Fruit fly (Drosophila melanogaster): ENCODE results near the gene CG42814.

The CG42814 gene

dm6 chr3R:27193079-27193478 is 36.2 kb downstream of the CG42814 start (continued):
- TF ChIP-seq CG3919 (GFP tag; optimal IDR thresholded peaks at IDR 0.05) (no peak), CG6854 (GFP tag; optimal IDR thresholded peaks at IDR 0.05) (no peak), CG11762 (GFP tag; optimal IDR thresholded peaks at IDR 0.05; ENCODE audit: insufficient read depth) (no peak), CG6792 (GFP tag; optimal IDR thresholded peaks at IDR 0.05) (no peak), Eip75B (GFP tag; optimal IDR thresholded peaks at IDR 0.05) (no peak), Met (GFP tag; optimal IDR thresholded peaks at IDR 0.05) (no peak), Lpt (GFP tag; optimal IDR thresholded peaks at IDR 0.05) (no peak)

- TF ChIP-seq dac (GFP tag; optimal IDR thresholded peaks at IDR 0.05) (no peak), achi (GFP tag; optimal IDR thresholded peaks at IDR 0.05) (no peak), CG16779 (tag; optimal IDR thresholded peaks at IDR 0.05) (no peak), net (GFP tag; optimal IDR thresholded peaks at IDR 0.05) (no peak), CG34406 (GFP tag; optimal IDR thresholded peaks at IDR 0.05) (no peak), vri (GFP tag; optimal IDR thresholded peaks at IDR 0.05) (no peak), acj6 (GFP tag; optimal IDR thresholded peaks at IDR 0.05) (no peak), CG32006 (GFP tag; optimal IDR thresholded peaks at IDR 0.05) (no peak)
These were observed 42.4 kb downstream of the CG42814 start for dm6 chr3R:27186849-27187248.

DNA sequence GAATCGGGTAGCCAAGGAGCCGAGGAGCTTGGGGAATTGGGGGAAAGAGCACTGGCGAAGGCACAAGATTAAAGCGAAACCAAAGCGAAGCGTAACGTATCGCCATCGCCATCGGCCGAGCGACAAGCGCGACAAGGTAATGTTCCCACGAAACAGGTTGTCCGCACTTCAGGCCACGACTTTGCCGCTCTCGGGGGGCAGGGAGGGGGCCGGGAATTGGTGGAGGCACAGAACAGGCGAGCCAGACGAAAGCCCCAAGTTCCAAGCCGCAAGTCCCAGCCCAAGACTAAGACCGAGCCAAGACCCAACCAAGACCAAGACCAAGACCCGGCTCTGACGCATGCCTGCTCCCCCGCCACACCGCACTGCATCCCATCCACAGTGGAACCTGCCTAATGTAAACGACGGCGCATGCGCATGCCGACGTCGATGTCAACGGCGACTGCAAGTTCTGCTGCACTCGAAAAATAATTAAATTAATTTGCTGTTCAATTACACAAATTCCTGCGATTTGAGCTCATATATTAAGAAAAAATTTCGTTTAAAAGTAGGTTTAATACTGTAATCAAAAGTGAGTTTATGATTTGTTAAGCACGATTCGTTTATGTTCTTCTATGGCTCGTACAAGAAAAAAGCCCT is 43.2 kb downstream of the CG42814 start:
- TF ChIP-seq cyc (GFP tag; optimal IDR thresholded peaks at IDR 0.05), result peak; percentile 63
- peak; percentile 65 for TF ChIP-seq CG3032 (tag; optimal IDR thresholded peaks at IDR 0.05)
- peak; percentile 46 for TF ChIP-seq dsx (GFP tag; optimal IDR thresholded peaks at IDR 0.05; ENCODE audit: poor library complexity, severe bottlenecking)
- TF ChIP-seq fd59A (GFP tag; optimal IDR thresholded peaks at IDR 0.05), result peak; percentile 50
- peak; percentile 28 for TF ChIP-seq CG9139 (GFP tag; optimal IDR thresholded peaks at IDR 0.05)
- TF ChIP-seq acj6 (GFP tag; optimal IDR thresholded peaks at IDR 0.05), result peak; percentile 59
- peak; percentile 66 for TF ChIP-seq esn (GFP tag; optimal IDR thresholded peaks at IDR 0.05)
- TF ChIP-seq CG6854 (GFP tag; optimal IDR thresholded peaks at IDR 0.05), result peak; percentile 92
- TF ChIP-seq Eip75B (GFP tag; optimal IDR thresholded peaks at IDR 0.05), result peak; percentile 72
- TF ChIP-seq Ets96B (tag; optimal IDR thresholded peaks at IDR 0.05), result peak; percentile 72
- TF ChIP-seq Lpt (GFP tag; optimal IDR thresholded peaks at IDR 0.05), result peak; percentile 30
- TF ChIP-seq pdm3 (GFP tag; optimal IDR thresholded peaks at IDR 0.05), result peak; percentile 71
- peak; percentile 64 for TF ChIP-seq lz (GFP tag; optimal IDR thresholded peaks at IDR 0.05)
- TF ChIP-seq CG6276 (GFP tag; optimal IDR thresholded peaks at IDR 0.05), result no peak
- peak; percentile 85 for TF ChIP-seq Eip78C (GFP tag)
- peak; percentile 73; the same call in 2 of the 3 replicates for TF ChIP-seq CG6163 (GFP tag; IDR thresholded peaks at IDR 0.05)
- TF ChIP-seq achi (GFP tag; optimal IDR thresholded peaks at IDR 0.05), result peak; percentile 51
- TF ChIP-seq OdsH (GFP tag; optimal IDR thresholded peaks at IDR 0.05), result peak; percentile 60
- TF ChIP-seq Hr38 (GFP tag; optimal IDR thresholded peaks at IDR 0.05), result no peak
- no peak for TF ChIP-seq Eip93F (GFP tag; optimal IDR thresholded peaks at IDR 0.05)
- peak; percentile 33 for TF ChIP-seq CG6808 (GFP tag; optimal IDR thresholded peaks at IDR 0.05)
- peak; percentile 7 for TF ChIP-seq CG16779 (tag; optimal IDR thresholded peaks at IDR 0.05)
- peak; percentile 58 for TF ChIP-seq CG6792 (GFP tag; optimal IDR thresholded peaks at IDR 0.05)
- no peak for TF ChIP-seq salr (GFP tag; optimal IDR thresholded peaks at IDR 0.05)
- TF ChIP-seq CG10631 (GFP tag; optimal IDR thresholded peaks at IDR 0.05), result peak; percentile 58
- peak; percentile 65 for TF ChIP-seq CG3919 (GFP tag; optimal IDR thresholded peaks at IDR 0.05)
- peak; percentile 32; the same call in 1 of the 3 replicates for TF ChIP-seq CG8119 (GFP tag; IDR thresholded peaks at IDR 0.05)
- peak; percentile 30; the same call in 1 of the 2 replicates for TF ChIP-seq Gug (GFP tag; IDR thresholded peaks at IDR 0.05)
- TF ChIP-seq eg (GFP tag; IDR thresholded peaks at IDR 0.05), result peak; percentile 63
- no peak for TF ChIP-seq CG7368 (GFP tag; optimal IDR thresholded peaks at IDR 0.05)
- no peak for TF ChIP-seq fkh (GFP tag; optimal IDR thresholded peaks at IDR 0.05)
- peak; percentile 4 for TF ChIP-seq Sox15 (GFP tag; optimal IDR thresholded peaks at IDR 0.05)
- no peak for TF ChIP-seq CG4318 (GFP tag; optimal IDR thresholded peaks at IDR 0.05)
- TF ChIP-seq CG11902 (GFP tag; optimal IDR thresholded peaks at IDR 0.05), result peak; percentile 32
- TF ChIP-seq vri (GFP tag; optimal IDR thresholded peaks at IDR 0.05), result peak; percentile 27
- peak; percentile 52 for TF ChIP-seq spab (GFP tag; optimal IDR thresholded peaks at IDR 0.05)
- peak; percentile 60 for TF ChIP-seq CG10669 (GFP tag; optimal IDR thresholded peaks at IDR 0.05)
- TF ChIP-seq CG1621 (tag; optimal IDR thresholded peaks at IDR 0.05), result peak; percentile 40
- peak; percentile 54 for TF ChIP-seq CG32006 (GFP tag; optimal IDR thresholded peaks at IDR 0.05)
- no peak for TF ChIP-seq fd85E (GFP tag; optimal IDR thresholded peaks at IDR 0.05)
- TF ChIP-seq CG31627 (GFP tag; optimal IDR thresholded peaks at IDR 0.05), result peak; percentile 59
